Worm (Caenorhabditis elegans) whole organism, L3 larva: ENCODE measurements around the gene F31B12.3.

ENCODE experiments used
- R02D3.7 ChIP-seq: fragments of 150-350 bp; optimal IDR thresholded peaks from 2 replicates; lab custom pipeline; 2014; ENCODE audit warnings: missing biosample characterization, missing genetic modification characterization
- ZK546.5 ChIP-seq: sonication (generic microtip); optimal IDR thresholded peaks from 2 replicates; lab custom pipeline; 2017; ENCODE audit warnings: missing biosample characterization, missing genetic modification characterization
- aly-2 ChIP-seq: fragments of 150-350 bp; optimal IDR thresholded peaks from 2 replicates; lab custom pipeline; 2014; ENCODE audit warnings: missing biosample characterization, missing genetic modification characterization
- ama-1 ChIP-seq: fragments of 150-350 bp; optimal IDR thresholded peaks from 2 replicates; lab custom pipeline; 2018
- ceh-28 ChIP-seq: fragments of 150-350 bp; optimal IDR thresholded peaks from 2 replicates; lab custom pipeline; 2014; ENCODE audit warnings: missing biosample characterization, missing genetic modification reagents, missing genetic modification characterization
- ceh-82 ChIP-seq: fragments of 150-350 bp; optimal IDR thresholded peaks from 2 replicates; lab custom pipeline; 2014; ENCODE audit warnings: missing biosample characterization, missing genetic modification characterization
- ceh-9 ChIP-seq: sonication (generic microtip); optimal IDR thresholded peaks from 2 replicates; lab custom pipeline; 2018; ENCODE audit warnings: missing biosample characterization, missing genetic modification characterization
- egl-27 ChIP-seq: sonication (generic microtip); optimal IDR thresholded peaks from 4 replicates; lab custom pipeline; 2017; ENCODE audit warnings: missing biosample characterization, missing genetic modification reagents, missing genetic modification characterization
- egl-5 ChIP-seq: fragments of 150-350 bp; optimal IDR thresholded peaks from 2 replicates; lab custom pipeline; 2017; ENCODE audit warnings: missing biosample characterization, missing genetic modification reagents, missing genetic modification characterization, inconsistent platforms
- elt-1 ChIP-seq: fragments of 150-350 bp; optimal IDR thresholded peaks from 2 replicates; lab custom pipeline; 2014; ENCODE audit warnings: missing biosample characterization, missing genetic modification characterization
- elt-2 ChIP-seq: sonication (generic microtip); optimal IDR thresholded peaks from 2 replicates; lab custom pipeline; 2016; ENCODE audit warnings: missing genetic modification reagents, mild to moderate bottlenecking, missing genetic modification characterization, missing compliant biosample characterization
- fkh-10 ChIP-seq: sonication (generic microtip); optimal IDR thresholded peaks from 2 replicates; lab custom pipeline; 2017; ENCODE audit warnings: missing biosample characterization, missing genetic modification reagents, missing genetic modification characterization
- fkh-2 ChIP-seq: fragments of 150-350 bp; optimal IDR thresholded peaks from 2 replicates; lab custom pipeline; 2014; ENCODE audit warnings: missing biosample characterization, missing genetic modification reagents, missing genetic modification characterization
- jun-1 ChIP-seq: fragments of 150-350 bp; optimal IDR thresholded peaks from 2 replicates; lab custom pipeline; 2014; ENCODE audit warnings: missing biosample characterization, missing genetic modification reagents, missing genetic modification characterization
- lsy-12 ChIP-seq: sonication (generic microtip); optimal IDR thresholded peaks from 2 replicates; lab custom pipeline; 2016; ENCODE audit warnings: mild to moderate bottlenecking, missing genetic modification characterization, missing compliant biosample characterization
- mdl-1 ChIP-seq: fragments of 150-350 bp; optimal IDR thresholded peaks from 2 replicates; lab custom pipeline; 2014; ENCODE audit warnings: missing biosample characterization, missing genetic modification characterization
- mml-1 ChIP-seq: fragments of 150-350 bp; sonication (generic microtip); optimal IDR thresholded peaks from 3 replicates; lab custom pipeline; 2014; ENCODE audit warnings: missing biosample characterization, missing genetic modification characterization
- nfya-1 ChIP-seq: sonication (generic microtip); optimal IDR thresholded peaks from 2 replicates; lab custom pipeline; 2017; ENCODE audit warnings: missing genetic modification characterization, mild to moderate bottlenecking, missing compliant biosample characterization, antibody characterized with exemption, moderate library complexity; ENCODE audit not compliant: insufficient read depth
- nhr-11 ChIP-seq: fragments of 150-350 bp; optimal IDR thresholded peaks from 2 replicates; lab custom pipeline; 2014; ENCODE audit warnings: missing biosample characterization, missing genetic modification characterization
- nhr-23 ChIP-seq: fragments of 150-350 bp; optimal IDR thresholded peaks from 2 replicates; lab custom pipeline; 2014; ENCODE audit warnings: missing biosample characterization, missing genetic modification reagents, missing genetic modification characterization
- nhr-25 ChIP-seq: sonication (generic microtip); optimal IDR thresholded peaks from 2 replicates; lab custom pipeline; 2017; ENCODE audit warnings: missing biosample characterization, missing genetic modification characterization
- nhr-28 ChIP-seq: fragments of 150-350 bp; optimal IDR thresholded peaks from 2 replicates; lab custom pipeline; 2014; ENCODE audit warnings: missing biosample characterization, missing genetic modification characterization
- nhr-67 ChIP-seq: fragments of 150-350 bp; optimal IDR thresholded peaks from 2 replicates; lab custom pipeline; 2014; ENCODE audit warnings: missing biosample characterization, missing genetic modification characterization
- nhr-76 ChIP-seq: fragments of 150-350 bp; sonication (generic microtip); optimal IDR thresholded peaks from 5 replicates; lab custom pipeline; 2014; ENCODE audit warnings: missing biosample characterization, missing genetic modification characterization
- pha-4 ChIP-seq: fragments of 150-350 bp; optimal IDR thresholded peaks from 2 replicates; lab custom pipeline; 2014; ENCODE audit warnings: missing biosample characterization, missing genetic modification reagents, missing genetic modification characterization
- pqm-1 ChIP-seq: fragments of 150-350 bp; optimal IDR thresholded peaks from 2 replicates; lab custom pipeline; 2017; ENCODE audit warnings: missing biosample characterization, missing genetic modification characterization, inconsistent platforms
- sea-2 ChIP-seq: fragments of 150-350 bp; sonication (generic microtip); optimal IDR thresholded peaks from 4 replicates; lab custom pipeline; 2014; ENCODE audit warnings: missing biosample characterization, missing genetic modification reagents, missing genetic modification characterization
- skn-1 ChIP-seq: fragments of 150-350 bp; optimal IDR thresholded peaks from 2 replicates; lab custom pipeline; 2014; ENCODE audit warnings: missing biosample characterization, missing genetic modification characterization
- snpc-4 ChIP-seq: fragments of 150-350 bp; optimal IDR thresholded peaks from 2 replicates; lab custom pipeline; 2014; ENCODE audit warnings: missing biosample characterization, missing genetic modification characterization
- tbx-2 ChIP-seq: sonication (generic microtip); optimal IDR thresholded peaks from 2 replicates; lab custom pipeline; 2016; ENCODE audit warnings: mild to moderate bottlenecking, missing genetic modification characterization, missing compliant biosample characterization
- unc-39 ChIP-seq: sonication (generic microtip); optimal IDR thresholded peaks from 4 replicates; lab custom pipeline; 2017; ENCODE audit warnings: missing biosample characterization, missing genetic modification characterization
- unc-62 ChIP-seq: fragments of 150-350 bp; sonication (generic microtip); optimal IDR thresholded peaks from 4 replicates; lab custom pipeline; 2014; ENCODE audit warnings: missing biosample characterization, missing genetic modification reagents, missing genetic modification characterization
- ztf-11 ChIP-seq: fragments of 150-350 bp; optimal IDR thresholded peaks from 2 replicates; lab custom pipeline; 2014; ENCODE audit warnings: missing biosample characterization, missing genetic modification characterization

The F31B12.3 gene

ce11 chrX:10794647-10795046, 25.8 kb downstream of the F31B12.3 start, which contains the start of gene T05A10.6:
Gene T05A10.6 (minus strand): TSS chrX:10794747.
- TF ChIP-seq pqm-1 (tag; lab: Kevin White, UChicago) (no peak), egl-5 (tag; lab: Kevin White, UChicago) (no peak), nhr-25 (tag; lab: Kevin White, UChicago) (no peak), pha-4 (no peak), skn-1 (tag; lab: Kevin White, UChicago) (no peak), elt-2 (tag; lab: Kevin White, UChicago) (no peak), fkh-2 (tag; lab: Kevin White, UChicago) (no peak), egl-27 (tag; lab: Kevin White, UChicago) (no peak), elt-1 (no peak), aly-2 (tag; lab: Kevin White, UChicago) (no peak), tbx-2 (no peak), sea-2 (GFP tag; lab: Kevin White, UChicago) (no peak), ztf-11 (tag; lab: Kevin White, UChicago) (no peak), ceh-28 (tag; lab: Kevin White, UChicago) (no peak), nhr-67 (tag; lab: Kevin White, UChicago) (no peak)

DNA sequence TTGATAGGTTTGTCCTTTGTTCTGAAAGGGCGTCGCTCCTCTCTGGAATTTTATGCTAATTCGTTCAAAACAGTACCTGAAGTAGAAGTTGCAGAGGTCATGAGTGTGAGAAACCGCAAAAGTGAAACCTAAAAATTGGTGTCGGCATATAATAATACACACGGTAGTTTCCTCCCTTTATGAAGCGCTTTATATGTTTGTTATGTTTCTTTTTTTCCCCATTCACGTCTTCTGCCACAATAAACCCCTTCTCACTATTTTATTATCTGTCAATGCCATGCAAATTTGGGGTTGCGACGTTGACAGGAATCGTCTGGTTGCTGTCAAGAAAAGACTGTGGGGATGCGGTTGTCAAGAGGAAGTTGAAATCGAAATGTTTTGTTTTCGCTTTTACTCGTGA, 28.0 kb downstream of the F31B12.3 start, which contains the start of gene vap-2:
Gene vap-2, minus strand, starts transcription at position 101 of the 400 bp plus-strand sequence.
- TF ChIP-seq fkh-10 (no peak), lsy-12 (no peak), ceh-9 (tag; lab: Kevin White, UChicago) (no peak), elt-1 (no peak), nhr-76 (tag; lab: Kevin White, UChicago) (no peak), egl-5 (tag; lab: Kevin White, UChicago) (no peak), unc-62 (GFP tag; lab: Kevin White, UChicago) (no peak), nhr-23 (tag; lab: Kevin White, UChicago) (no peak), nhr-11 (tag; lab: Kevin White, UChicago) (no peak), ceh-82 (no peak), nfya-1 (tag; lab: Kevin White, UChicago) (no peak), ama-1 (lab: Kevin White, UChicago) (no peak), snpc-4 (no peak)

DNA sequence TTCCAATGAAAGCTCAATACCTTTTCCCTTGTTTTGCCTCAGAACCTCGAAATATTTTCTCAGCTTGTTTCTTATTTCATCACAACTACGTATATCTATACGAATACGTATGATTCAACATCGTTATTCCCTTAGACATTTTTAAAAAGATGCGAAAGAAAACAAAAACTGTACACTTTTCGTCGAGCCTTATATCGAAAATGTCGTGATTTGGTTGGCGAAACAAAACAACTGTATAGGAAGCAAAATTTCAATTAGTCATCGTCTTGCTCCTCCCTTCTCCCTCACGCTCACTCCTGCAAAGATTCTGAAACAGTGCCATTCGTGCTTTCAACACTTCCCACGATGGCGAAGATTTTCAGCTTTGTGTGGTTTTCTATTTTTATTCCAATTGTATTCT, 33.2 kb downstream of the F31B12.3 start, which contains the start of gene ttr-14:
Gene ttr-14, plus strand, starts transcription at position 301 of the 400 bp plus-strand sequence.
- TF ChIP-seq nhr-67 (tag; lab: Kevin White, UChicago): no peak
- TF ChIP-seq nhr-23 (tag; lab: Kevin White, UChicago): no peak

ce11 chrX:10783822-10784221, 36.6 kb downstream of the F31B12.3 start, which contains the start of gene clc-4:
Gene clc-4 (minus strand): TSS chrX:10783922.
- TF ChIP-seq ztf-11 (tag; lab: Kevin White, UChicago) (no peak), nhr-28 (tag; lab: Kevin White, UChicago) (no peak), mdl-1 (tag; lab: Kevin White, UChicago) (no peak), unc-39 (tag; lab: Kevin White, UChicago) (no peak), mml-1 (tag; lab: Kevin White, UChicago) (no peak), fkh-2 (tag; lab: Kevin White, UChicago) (no peak), ZK546.5 (tag; lab: Kevin White, UChicago) (no peak), R02D3.7 (no peak)

ce11 chrX:10780542-10781266, 39.7 kb downstream of the F31B12.3 start:
- TF ChIP-seq tbx-2 (no peak), elt-2 (tag; lab: Kevin White, UChicago) (peak; percentile 75), pqm-1 (tag; lab: Kevin White, UChicago) (peak; percentile 53), jun-1 (tag; lab: Kevin White, UChicago) (peak; percentile 48)
